Worm (Caenorhabditis elegans) whole organism, mixed stage, embryonic: ENCODE results near the gene acs-2.

Experiments
- M03D4.4 ChIP-seq: sonication (generic microtip); optimal IDR thresholded peaks from 2 replicates; lab custom pipeline; 2017; ENCODE audit warnings: mild to moderate bottlenecking, missing genetic modification characterization, missing compliant biosample characterization
- bed-3 ChIP-seq: fragments of 200-800 bp; sonication (Bioruptor generic); optimal IDR thresholded peaks from 3 replicates; lab custom pipeline; 2018; ENCODE audit warnings: mild to moderate bottlenecking, missing genetic modification characterization, moderate library complexity, missing compliant biosample characterization
- blmp-1 ChIP-seq: fragments of 150-350 bp; optimal IDR thresholded peaks from 2 replicates; lab custom pipeline; 2014; ENCODE audit warnings: missing biosample characterization, missing genetic modification characterization
- ceh-39 ChIP-seq: fragments of 150-350 bp; optimal IDR thresholded peaks from 2 replicates; lab custom pipeline; 2014; ENCODE audit warnings: missing biosample characterization, missing genetic modification characterization
- ceh-43 ChIP-seq: fragments of 200-800 bp; sonication (Bioruptor generic); optimal IDR thresholded peaks from 2 replicates; lab custom pipeline; 2018; ENCODE audit warnings: mild to moderate bottlenecking, missing genetic modification characterization, moderate library complexity, missing compliant biosample characterization
- ceh-83 ChIP-seq: fragments of 200-800 bp; sonication (Bioruptor generic); optimal IDR thresholded peaks from 2 replicates; lab custom pipeline; 2018; ENCODE audit warnings: mild to moderate bottlenecking, missing genetic modification characterization, missing compliant biosample characterization
- ces-1 ChIP-seq: fragments of 150-350 bp; optimal IDR thresholded peaks from 2 replicates; lab custom pipeline; 2014; ENCODE audit warnings: missing biosample characterization, missing genetic modification reagents, missing genetic modification characterization
- cnd-1 ChIP-seq: fragments of 200-800 bp; sonication (Bioruptor generic); optimal IDR thresholded peaks from 2 replicates; lab custom pipeline; 2018; ENCODE audit warnings: mild to moderate bottlenecking, missing genetic modification characterization, missing compliant biosample characterization
- drap-1 ChIP-seq: fragments of 200-800 bp; sonication (Bioruptor generic); optimal IDR thresholded peaks from 3 replicates; lab custom pipeline; 2018; ENCODE audit warnings: mild to moderate bottlenecking, missing genetic modification characterization, missing compliant biosample characterization
- elt-1 ChIP-seq: sonication (generic microtip); optimal IDR thresholded peaks from 2 replicates; lab custom pipeline; 2017; ENCODE audit warnings: missing genetic modification characterization, mild to moderate bottlenecking, missing compliant biosample characterization, antibody characterized with exemption, moderate library complexity, borderline replicate concordance; ENCODE audit not compliant: insufficient read depth
- elt-3 ChIP-seq: fragments of 150-350 bp; optimal IDR thresholded peaks from 2 replicates; lab custom pipeline; 2014; ENCODE audit warnings: missing biosample characterization, missing genetic modification characterization
- flh-1 ChIP-seq: fragments of 200-800 bp; sonication (Bioruptor generic); optimal IDR thresholded peaks from 2 replicates; lab custom pipeline; 2018; ENCODE audit warnings: mild to moderate bottlenecking, missing genetic modification characterization, moderate library complexity, missing compliant biosample characterization
- ham-2 ChIP-seq: fragments of 200-800 bp; sonication (Bioruptor generic); optimal IDR thresholded peaks from 2 replicates; lab custom pipeline; 2018; ENCODE audit warnings: mild to moderate bottlenecking, missing genetic modification characterization, missing compliant biosample characterization
- hlh-1 ChIP-seq: fragments of 150-350 bp; optimal IDR thresholded peaks from 2 replicates; lab custom pipeline; 2014; ENCODE audit warnings: missing biosample characterization, missing genetic modification reagents, missing genetic modification characterization
- lin-13 ChIP-seq: fragments of 150-350 bp; optimal IDR thresholded peaks from 2 replicates; lab custom pipeline; 2014; ENCODE audit warnings: missing biosample characterization, missing genetic modification characterization
- lin-32 ChIP-seq: fragments of 200-800 bp; sonication (Bioruptor generic); optimal IDR thresholded peaks from 2 replicates; lab custom pipeline; 2018; ENCODE audit warnings: mild to moderate bottlenecking, missing genetic modification characterization, missing compliant biosample characterization
- lsy-2 ChIP-seq: fragments of 150-350 bp; optimal IDR thresholded peaks from 2 replicates; lab custom pipeline; 2014; ENCODE audit warnings: missing biosample characterization, missing genetic modification characterization
- mab-5 ChIP-seq: fragments of 150-350 bp; optimal IDR thresholded peaks from 2 replicates; lab custom pipeline; 2014; ENCODE audit warnings: missing biosample characterization, missing genetic modification characterization
- mep-1 ChIP-seq: fragments of 150-350 bp; optimal IDR thresholded peaks from 2 replicates; lab custom pipeline; 2017; ENCODE audit warnings: missing biosample characterization, missing genetic modification reagents, missing genetic modification characterization, inconsistent platforms
- mls-2 ChIP-seq: sonication (generic microtip); optimal IDR thresholded peaks from 2 replicates; lab custom pipeline; 2016; ENCODE audit warnings: mild to moderate bottlenecking, missing genetic modification characterization, moderate library complexity, missing compliant biosample characterization
- nhr-12 ChIP-seq: fragments of 150-350 bp; optimal IDR thresholded peaks from 2 replicates; lab custom pipeline; 2014; ENCODE audit warnings: missing biosample characterization, missing genetic modification characterization
- nhr-2 ChIP-seq: fragments of 150-350 bp; optimal IDR thresholded peaks from 2 replicates; lab custom pipeline; 2014; ENCODE audit warnings: missing biosample characterization, missing genetic modification characterization
- nhr-237 ChIP-seq: fragments of 150-350 bp; optimal IDR thresholded peaks from 2 replicates; lab custom pipeline; 2014; ENCODE audit warnings: missing biosample characterization, missing genetic modification characterization
- nhr-28 ChIP-seq: fragments of 150-350 bp; optimal IDR thresholded peaks from 2 replicates; lab custom pipeline; 2014; ENCODE audit warnings: missing biosample characterization, missing genetic modification characterization
- nhr-76 ChIP-seq: sonication (generic microtip); optimal IDR thresholded peaks from 2 replicates; lab custom pipeline; 2017; ENCODE audit warnings: missing biosample characterization, missing genetic modification characterization
- pha-4 ChIP-seq: fragments of 150-350 bp; optimal IDR thresholded peaks from 2 replicates; lab custom pipeline; 2018; ENCODE audit warnings: missing biosample characterization, missing genetic modification reagents, missing genetic modification characterization
- sem-2 ChIP-seq: fragments of 200-800 bp; sonication (Bioruptor generic); optimal IDR thresholded peaks from 2 replicates; lab custom pipeline; 2018; ENCODE audit warnings: mild to moderate bottlenecking, missing genetic modification characterization, missing compliant biosample characterization
- snpc-4 ChIP-seq: fragments of 150-350 bp; optimal IDR thresholded peaks from 2 replicates; lab custom pipeline; 2014; ENCODE audit warnings: missing biosample characterization, missing genetic modification characterization
- sptf-1 ChIP-seq: sonication (generic microtip); optimal IDR thresholded peaks from 2 replicates; lab custom pipeline; 2017; ENCODE audit warnings: mild to moderate bottlenecking, missing genetic modification characterization, moderate library complexity, missing compliant biosample characterization
- tbx-8 ChIP-seq: fragments of 200-800 bp; sonication (Bioruptor generic); optimal IDR thresholded peaks from 2 replicates; lab custom pipeline; 2018; ENCODE audit warnings: mild to moderate bottlenecking, missing genetic modification characterization, moderate library complexity, missing compliant biosample characterization
- unc-120 ChIP-seq: sonication (generic microtip); optimal IDR thresholded peaks from 2 replicates; lab custom pipeline; 2017; ENCODE audit warnings: missing genetic modification characterization, missing compliant biosample characterization; ENCODE audit not compliant: poor library complexity, severe bottlenecking
- unc-39 ChIP-seq: fragments of 150-350 bp; optimal IDR thresholded peaks from 2 replicates; lab custom pipeline; 2014; ENCODE audit warnings: missing biosample characterization, missing genetic modification characterization
- unc-62 ChIP-seq: fragments of 150-350 bp; optimal IDR thresholded peaks from 2 replicates; lab custom pipeline; 2014; ENCODE audit warnings: missing biosample characterization, missing genetic modification reagents, missing genetic modification characterization
- zip-8 ChIP-seq: fragments of 150-350 bp; optimal IDR thresholded peaks from 2 replicates; lab custom pipeline; 2014; ENCODE audit warnings: missing biosample characterization, missing genetic modification characterization
- ztf-11 ChIP-seq: fragments of 150-350 bp; optimal IDR thresholded peaks from 2 replicates; lab custom pipeline; 2014; ENCODE audit warnings: missing biosample characterization, missing genetic modification characterization

Gene acs-2

DNA sequence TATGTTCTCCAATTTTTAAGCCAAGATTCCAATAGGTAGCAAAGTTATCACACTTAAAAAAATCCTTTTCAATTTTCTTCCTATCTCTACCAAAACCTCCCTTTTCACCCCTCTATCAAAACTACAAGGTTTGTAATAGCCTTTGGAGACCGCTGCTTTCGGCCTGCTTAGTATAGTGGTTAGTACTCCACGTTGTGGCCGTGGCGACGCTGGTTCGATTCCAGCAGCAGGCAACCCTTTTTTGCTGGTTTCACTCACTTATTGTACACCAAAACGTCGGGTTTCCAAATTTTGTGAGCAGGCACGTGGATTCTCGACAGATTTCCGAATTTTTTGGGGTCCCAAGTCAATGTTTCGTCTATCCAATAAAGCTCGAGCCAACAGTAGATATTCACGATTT is 13.3 kb upstream of the acs-2 start:
- TF ChIP-seq mep-1 (tag; lab: Kevin White, UChicago) (no peak), tbx-8 (GFP tag; lab: Kevin White, UChicago) (no peak), elt-3 (tag; lab: Kevin White, UChicago) (no peak), cnd-1 (tag; lab: Kevin White, UChicago) (peak; percentile 51), ceh-39 (tag; lab: Kevin White, UChicago) (no peak), nhr-12 (no peak), bed-3 (peak; percentile 41), snpc-4 (tag; lab: Kevin White, UChicago) (no peak), ceh-83 (GFP tag; lab: Kevin White, UChicago) (no peak), lsy-2 (tag; lab: Kevin White, UChicago) (no peak), M03D4.4 (tag; lab: Kevin White, UChicago) (peak; percentile 55), pha-4 (tag; lab: Kevin White, UChicago) (no peak), sem-2 (GFP tag; lab: Kevin White, UChicago) (peak; percentile 27), lin-13 (tag; lab: Kevin White, UChicago) (no peak), ceh-43 (GFP tag; lab: Kevin White, UChicago) (no peak), sptf-1 (tag; lab: Kevin White, UChicago) (peak; percentile 69), blmp-1 (no peak), nhr-76 (tag; lab: Kevin White, UChicago) (no peak), unc-120 (no peak), ham-2 (peak; percentile 15), unc-62 (no peak), flh-1 (GFP tag; lab: Kevin White, UChicago) (no peak), unc-39 (tag; lab: Kevin White, UChicago) (no peak), mab-5 (tag; lab: Kevin White, UChicago) (no peak), ces-1 (GFP tag; lab: Kevin White, UChicago) (no peak), ztf-11 (no peak), elt-1 (tag; lab: Kevin White, UChicago) (no peak), nhr-28 (tag; lab: Kevin White, UChicago) (no peak), zip-8 (tag; lab: Kevin White, UChicago) (no peak), nhr-2 (tag; lab: Kevin White, UChicago) (no peak), lin-32 (GFP tag; lab: Kevin White, UChicago) (peak; percentile 15), mls-2 (tag; lab: Kevin White, UChicago) (peak; percentile 38), drap-1 (GFP tag; lab: Kevin White, UChicago) (peak; percentile 83), nhr-237 (tag; lab: Kevin White, UChicago) (no peak), hlh-1 (tag; lab: Kevin White, UChicago) (peak; percentile 18)

DNA sequence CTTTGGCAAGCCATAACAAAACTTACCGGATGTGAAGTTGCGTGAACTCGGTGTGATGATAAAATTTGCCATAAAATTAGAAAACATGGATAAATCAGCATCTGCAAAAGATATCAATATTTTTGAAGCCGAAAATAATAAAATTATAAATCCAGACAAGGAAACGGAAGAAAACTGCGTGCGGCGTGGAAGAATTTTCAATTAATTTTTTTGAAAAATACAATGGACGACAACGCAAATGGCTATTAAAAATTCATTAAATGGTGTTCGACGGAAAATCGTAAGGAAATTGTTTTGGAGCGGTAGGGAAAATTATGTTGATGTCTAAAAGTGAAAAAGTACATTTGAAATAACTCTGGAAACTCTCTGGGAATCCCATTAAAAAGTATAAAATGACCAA is 8.1 kb upstream of the acs-2 start, which contains the start of gene acr-18:
acr-18 (minus strand) TSS at position 101 of the 400 bp plus-strand sequence.
- TF ChIP-seq ham-2 (no peak), zip-8 (tag; lab: Kevin White, UChicago) (no peak), nhr-28 (tag; lab: Kevin White, UChicago) (no peak), bed-3 (no peak), ceh-39 (tag; lab: Kevin White, UChicago) (no peak)

DNA sequence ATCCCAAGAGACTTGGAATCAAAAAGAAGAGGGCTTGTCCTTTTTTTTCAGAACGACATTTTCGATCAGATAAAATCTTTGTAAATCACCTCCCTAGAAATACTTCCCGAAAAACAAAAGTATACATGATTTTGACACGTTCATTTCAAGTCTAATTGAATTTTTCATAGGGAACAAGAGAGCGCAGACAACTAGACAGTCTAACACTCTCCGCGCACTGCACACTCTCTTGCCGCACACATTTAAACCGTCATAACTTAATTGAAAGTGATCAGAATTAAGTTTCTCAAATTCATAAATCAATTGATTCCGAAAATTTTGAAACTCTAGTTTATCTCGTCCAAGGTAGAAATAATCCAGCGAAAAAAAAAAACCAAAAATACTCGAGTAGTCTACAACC is 7.5 kb upstream of the acs-2 start:
- TF ChIP-seq pha-4 (tag; lab: Kevin White, UChicago) (no peak), sem-2 (GFP tag; lab: Kevin White, UChicago) (no peak), elt-1 (tag; lab: Kevin White, UChicago) (no peak), hlh-1 (tag; lab: Kevin White, UChicago) (no peak), ceh-43 (GFP tag; lab: Kevin White, UChicago) (no peak), ceh-83 (GFP tag; lab: Kevin White, UChicago) (no peak), elt-3 (tag; lab: Kevin White, UChicago) (no peak), bed-3 (no peak), mls-2 (tag; lab: Kevin White, UChicago) (no peak), unc-62 (no peak)

ce11 chrV:15562541-15562940 is 4.7 kb upstream of the acs-2 start:
- no peak for TF ChIP-seq sem-2 (GFP tag; lab: Kevin White, UChicago)
- no peak for TF ChIP-seq hlh-1 (tag; lab: Kevin White, UChicago)
- TF ChIP-seq unc-120: no peak
- TF ChIP-seq blmp-1: no peak
- TF ChIP-seq ceh-43 (GFP tag; lab: Kevin White, UChicago): no peak
- TF ChIP-seq ham-2: no peak
- no peak for TF ChIP-seq elt-3 (tag; lab: Kevin White, UChicago)
- no peak for TF ChIP-seq ceh-83 (GFP tag; lab: Kevin White, UChicago)
- no peak for TF ChIP-seq elt-1 (tag; lab: Kevin White, UChicago)
- TF ChIP-seq bed-3: no peak
- TF ChIP-seq tbx-8 (GFP tag; lab: Kevin White, UChicago): no peak
- TF ChIP-seq nhr-28 (tag; lab: Kevin White, UChicago): no peak
- no peak for TF ChIP-seq nhr-12
- no peak for TF ChIP-seq lin-32 (GFP tag; lab: Kevin White, UChicago)
- TF ChIP-seq nhr-76 (tag; lab: Kevin White, UChicago): no peak
- no peak for TF ChIP-seq sptf-1 (tag; lab: Kevin White, UChicago)
- no peak for TF ChIP-seq nhr-237 (tag; lab: Kevin White, UChicago)
- no peak for TF ChIP-seq cnd-1 (tag; lab: Kevin White, UChicago)
- TF ChIP-seq mls-2 (tag; lab: Kevin White, UChicago): no peak
